Fruit fly (Drosophila melanogaster) whole organism, embryonic: Measurements from ENCODE around the gene CG31288.

Experiments used
- Bgb ChIP-seq: fragments of 200-800 bp; sonication (Bioruptor generic); IDR thresholded peaks from 2 replicates; pipeline ENCODE4 v1.3.6; 2022; ENCODE audit warnings: missing biosample characterization, missing genetic modification characterization; ENCODE audit not compliant: partially characterized antibody
- CG10267 ChIP-seq: fragments of 200-800 bp; sonication (Bioruptor generic); optimal IDR thresholded peaks from 2 replicates; lab custom pipeline; 2018; ENCODE audit warnings: missing biosample characterization, mild to moderate bottlenecking, missing genetic modification characterization, moderate library complexity
- CG13894 ChIP-seq: fragments of 200-800 bp; sonication (Bioruptor generic); optimal IDR thresholded peaks from 3 replicates; lab custom pipeline; 2018; ENCODE audit warnings: missing biosample characterization, mild to moderate bottlenecking, missing genetic modification characterization, moderate library complexity
- CG1529 ChIP-seq: fragments of 200-800 bp; sonication (Bioruptor generic); optimal IDR thresholded peaks from 3 replicates; lab custom pipeline; 2018; ENCODE audit warnings: missing biosample characterization, missing genetic modification characterization
- CG1647 ChIP-seq: fragments of 200-800 bp; sonication (Bioruptor generic); optimal IDR thresholded peaks from 3 replicates; lab custom pipeline; 2016; ENCODE audit warnings: missing biosample characterization, missing genetic modification characterization
- CG2116 ChIP-seq: fragments of 200-800 bp; sonication (Bioruptor generic); optimal IDR thresholded peaks from 3 replicates; lab custom pipeline; 2018; ENCODE audit warnings: missing biosample characterization, mild to moderate bottlenecking, missing genetic modification characterization
- CG2202 ChIP-seq: fragments of 200-800 bp; sonication (Bioruptor generic); optimal IDR thresholded peaks from 2 replicates; lab custom pipeline; 2018; ENCODE audit warnings: missing biosample characterization, mild to moderate bottlenecking, missing genetic modification characterization
- CG4282 ChIP-seq: fragments of 200-800 bp; sonication (Bioruptor generic); optimal IDR thresholded peaks from 2 replicates; lab custom pipeline; 2016; ENCODE audit warnings: missing biosample characterization, missing genetic modification characterization
- CG4617 ChIP-seq: fragments of 200-800 bp; sonication (Bioruptor generic); optimal IDR thresholded peaks from 3 replicates; lab custom pipeline; 2016; ENCODE audit warnings: missing biosample characterization, missing genetic modification characterization, borderline replicate concordance
- CG4854 ChIP-seq: fragments of 200-800 bp; sonication (Bioruptor generic); optimal IDR thresholded peaks from 2 replicates; lab custom pipeline; 2016; ENCODE audit warnings: missing biosample characterization, missing genetic modification characterization, inconsistent platforms
- CG9609 ChIP-seq: fragments of 200-800 bp; sonication (Bioruptor generic); optimal IDR thresholded peaks from 3 replicates; lab custom pipeline; 2016; ENCODE audit warnings: missing biosample characterization, missing genetic modification characterization
- CG9797 ChIP-seq: fragments of 200-800 bp; sonication (Bioruptor generic); optimal IDR thresholded peaks from 3 replicates; lab custom pipeline; 2018; ENCODE audit warnings: missing biosample characterization, mild to moderate bottlenecking, missing genetic modification characterization
- CHES-1-like ChIP-seq: fragments of 200-800 bp; sonication (Bioruptor generic); optimal IDR thresholded peaks from 2 replicates; lab custom pipeline; 2016; ENCODE audit warnings: missing biosample characterization, missing genetic modification characterization
- CrebB ChIP-seq: fragments of 200-800 bp; sonication (Bioruptor generic); optimal IDR thresholded peaks from 3 replicates; lab custom pipeline; 2018; ENCODE audit warnings: missing biosample characterization, mild to moderate bottlenecking, missing genetic modification characterization
- Dip2 ChIP-seq: fragments of 200-800 bp; sonication (Bioruptor generic); IDR thresholded peaks from 2 replicates; pipeline ENCODE4 v1.3.6; 2022; ENCODE audit warnings: missing biosample characterization, missing genetic modification characterization
- Dp ChIP-seq: fragments of 200-800 bp; sonication (Bioruptor generic); optimal IDR thresholded peaks from 2 replicates; lab custom pipeline; 2018; ENCODE audit warnings: missing biosample characterization, mild to moderate bottlenecking, missing genetic modification characterization, moderate library complexity
- E2f2 ChIP-seq: fragments of 200-800 bp; sonication (Bioruptor generic); IDR thresholded peaks from 2 replicates; pipeline ENCODE4 v1.3.6; 2022; ENCODE audit warnings: missing biosample characterization, missing genetic modification characterization
- H15 ChIP-seq: fragments of 200-800 bp; sonication (Bioruptor generic); IDR thresholded peaks from 3 replicates; pipeline ENCODE4 v1.3.6; 2022; ENCODE audit warnings: missing biosample characterization, missing genetic modification characterization
- HLH54F ChIP-seq: fragments of 200-800 bp; sonication (Bioruptor generic); optimal IDR thresholded peaks from 3 replicates; lab custom pipeline; 2016; ENCODE audit warnings: missing biosample characterization, missing genetic modification characterization
- Hmx ChIP-seq: fragments of 200-800 bp; sonication (Bioruptor generic); optimal IDR thresholded peaks from 2 replicates; lab custom pipeline; 2016; ENCODE audit warnings: missing biosample characterization, missing genetic modification characterization
- Lpt ChIP-seq: fragments of >200 bp; optimal IDR thresholded peaks from 2 replicates; lab custom pipeline; 2018; ENCODE audit warnings: missing biosample characterization, missing genetic modification characterization
- MESR4 ChIP-seq: fragments of 200-800 bp; sonication (Bioruptor generic); optimal IDR thresholded peaks from 2 replicates; lab custom pipeline; 2018; ENCODE audit warnings: missing biosample characterization, mild to moderate bottlenecking, missing genetic modification characterization, moderate library complexity
- NC2α ChIP-seq: fragments of 200-800 bp; sonication (Bioruptor generic); optimal IDR thresholded peaks from 2 replicates; lab custom pipeline; 2016; ENCODE audit warnings: missing biosample characterization, missing genetic modification characterization
- Sin3A ChIP-seq: fragments of >200 bp; optimal IDR thresholded peaks from 2 replicates; lab custom pipeline; 2018
- Stat92E ChIP-seq, 3 experiments: fragments of >200 bp in 2 of 3; fragments of 200-800 bp in 1 of 3; sonication (Bioruptor generic) in 1 of 3; optimal IDR thresholded peaks; 2 replicates each; lab custom pipeline; 2017 to 2019; ENCODE audit warnings: missing biosample characterization in 3 of 3, missing genetic modification characterization in 3 of 3, mild to moderate bottlenecking in 1 of 3, moderate library complexity in 1 of 3
- YL-1 ChIP-seq: fragments of 200-800 bp; sonication (Bioruptor generic); optimal IDR thresholded peaks from 3 replicates; lab custom pipeline; 2017; ENCODE audit warnings: missing biosample characterization, mild to moderate bottlenecking, missing genetic modification characterization
- bigmax ChIP-seq: fragments of 200-800 bp; sonication (Bioruptor generic); optimal IDR thresholded peaks from 2 replicates; lab custom pipeline; 2018; ENCODE audit warnings: missing biosample characterization, mild to moderate bottlenecking, missing genetic modification characterization
- cg ChIP-seq: fragments of 200-800 bp; sonication (Bioruptor generic); optimal IDR thresholded peaks from 3 replicates; lab custom pipeline; 2019; ENCODE audit warnings: missing biosample characterization, mild to moderate bottlenecking, missing genetic modification characterization, moderate library complexity
- ci ChIP-seq: fragments of 200-800 bp; sonication (Bioruptor generic); IDR thresholded peaks from 3 replicates; pipeline ENCODE4 v1.3.6; 2022; ENCODE audit warnings: missing biosample characterization, missing genetic modification characterization
- da ChIP-seq: fragments of 200-800 bp; sonication (Bioruptor generic); optimal IDR thresholded peaks from 2 replicates; lab custom pipeline; 2016; ENCODE audit warnings: missing biosample characterization, missing genetic modification characterization
- dysf ChIP-seq: fragments of 200-800 bp; sonication (Bioruptor generic); IDR thresholded peaks from 3 replicates; pipeline ENCODE4 v1.3.6; 2022; ENCODE audit warnings: missing biosample characterization, missing genetic modification characterization
- exex ChIP-seq: fragments of 200-800 bp; sonication (Bioruptor generic); optimal IDR thresholded peaks from 4 replicates; lab custom pipeline; 2018; ENCODE audit warnings: missing biosample characterization, mild to moderate bottlenecking, missing genetic modification characterization, moderate library complexity
- fd3F ChIP-seq: fragments of 200-800 bp; sonication (Bioruptor generic); optimal IDR thresholded peaks from 2 replicates; lab custom pipeline; 2018; ENCODE audit warnings: missing biosample characterization, mild to moderate bottlenecking, missing genetic modification characterization, moderate library complexity
- fd64A ChIP-seq: fragments of 200-800 bp; sonication (Bioruptor generic); optimal IDR thresholded peaks from 3 replicates; lab custom pipeline; 2018; ENCODE audit warnings: missing biosample characterization, mild to moderate bottlenecking, missing genetic modification characterization
- gfzf ChIP-seq: fragments of 200-800 bp; sonication (Bioruptor generic); optimal IDR thresholded peaks from 2 replicates; lab custom pipeline; 2016; ENCODE audit warnings: missing biosample characterization, mild to moderate bottlenecking, missing genetic modification characterization, moderate library complexity
- gt ChIP-seq: fragments of 200-800 bp; sonication (Bioruptor generic); IDR thresholded peaks from 2 replicates; pipeline ENCODE4 v1.3.6; 2022; ENCODE audit warnings: missing biosample characterization, missing genetic modification characterization
- kah ChIP-seq: fragments of 200-800 bp; sonication (Bioruptor generic); optimal IDR thresholded peaks from 2 replicates; lab custom pipeline; 2018; ENCODE audit warnings: missing biosample characterization, mild to moderate bottlenecking, missing genetic modification characterization
- nerfin-1 ChIP-seq: fragments of 200-800 bp; sonication (Bioruptor generic); optimal IDR thresholded peaks from 3 replicates; lab custom pipeline; 2019; ENCODE audit warnings: missing biosample characterization, mild to moderate bottlenecking, missing genetic modification characterization, moderate library complexity
- peb ChIP-seq: fragments of 200-800 bp; sonication (Bioruptor generic); IDR thresholded peaks from 2 replicates; pipeline ENCODE4 v1.3.6; 2022; ENCODE audit warnings: missing biosample characterization, missing genetic modification characterization
- phol ChIP-seq: fragments of 200-800 bp; sonication (Bioruptor generic); optimal IDR thresholded peaks from 3 replicates; lab custom pipeline; 2018; ENCODE audit warnings: missing biosample characterization, mild to moderate bottlenecking, missing genetic modification characterization, moderate library complexity
- pzg ChIP-seq: fragments of 200-800 bp; sonication (Bioruptor generic); optimal IDR thresholded peaks from 3 replicates; lab custom pipeline; 2018; ENCODE audit warnings: missing biosample characterization, mild to moderate bottlenecking, missing genetic modification characterization, moderate library complexity
- scrt ChIP-seq: fragments of 200-800 bp; sonication (Bioruptor generic); optimal IDR thresholded peaks from 2 replicates; lab custom pipeline; 2018; ENCODE audit warnings: missing biosample characterization, mild to moderate bottlenecking, missing genetic modification characterization, moderate library complexity
- sqz ChIP-seq: fragments of 200-800 bp; sonication (Bioruptor generic); optimal IDR thresholded peaks from 3 replicates; lab custom pipeline; 2018; ENCODE audit warnings: missing biosample characterization, mild to moderate bottlenecking, missing genetic modification characterization
- sug ChIP-seq: fragments of 200-800 bp; optimal IDR thresholded peaks from 2 replicates; lab custom pipeline; 2019; ENCODE audit warnings: missing biosample characterization, mild to moderate bottlenecking, missing genetic modification characterization, moderate library complexity
- tgo ChIP-seq: fragments of 200-800 bp; sonication (Bioruptor generic); IDR thresholded peaks from 3 replicates; pipeline ENCODE4 v1.3.6; 2022; ENCODE audit warnings: missing biosample characterization, missing genetic modification characterization
- unc-4 ChIP-seq: fragments of 200-800 bp; sonication (Bioruptor generic); IDR thresholded peaks from 2 replicates; pipeline ENCODE4 v1.3.6; 2022; ENCODE audit warnings: missing biosample characterization, missing genetic modification characterization; ENCODE audit not compliant: partially characterized antibody
- vnd ChIP-seq: fragments of 200-800 bp; sonication (Bioruptor generic); IDR thresholded peaks from 3 replicates; pipeline ENCODE4 v1.3.6; 2022; ENCODE audit warnings: missing biosample characterization, missing genetic modification characterization; ENCODE audit not compliant: partially characterized antibody

Gene CG31288

DNA sequence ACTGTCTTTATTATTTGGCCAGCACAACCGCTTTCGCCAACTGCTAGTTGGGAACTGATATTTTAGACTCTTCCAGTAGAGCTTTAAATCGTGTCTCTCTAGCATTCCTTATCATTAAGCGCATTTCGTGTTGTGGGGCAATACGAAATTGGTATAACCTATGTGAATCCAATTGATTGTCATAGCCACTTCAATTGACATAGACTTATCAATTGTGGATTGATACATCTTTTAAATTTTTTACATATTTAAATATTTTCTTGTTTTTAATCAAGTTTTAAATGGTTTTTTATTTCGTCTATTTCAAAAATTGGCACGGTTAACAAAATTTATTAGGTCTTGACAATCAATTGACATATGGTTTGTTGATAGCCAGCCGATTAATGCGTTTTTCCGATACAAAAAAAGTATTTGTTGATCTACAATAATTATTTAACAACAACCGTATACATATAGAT, at the start of gene CG31288:
CG31288 (minus strand) TSS at position 51 of the 458 bp plus-strand sequence.
- no peak for TF ChIP-seq da (GFP tag; lab: Kevin White, UChicago)
- TF ChIP-seq exex (tag; lab: Kevin White, UChicago) = peak; percentile 46

DNA sequence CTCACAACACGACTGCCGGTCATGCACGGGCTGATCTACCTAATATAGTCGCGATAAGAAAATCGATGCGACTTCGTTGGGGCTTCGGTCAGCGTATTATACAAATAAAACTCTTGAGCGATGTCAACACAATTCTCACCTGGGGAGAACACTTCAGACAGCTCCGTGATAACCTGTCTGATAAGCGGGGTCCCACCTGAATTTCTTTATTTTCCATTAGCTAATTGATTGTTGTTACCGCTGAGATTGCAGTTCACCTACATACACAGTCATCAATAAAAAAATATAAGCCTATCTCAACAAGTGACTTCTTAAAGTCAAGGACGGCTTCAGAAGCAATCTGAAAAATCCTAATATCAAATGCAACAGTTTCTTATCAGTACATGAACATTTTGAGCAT, 47.5 kb upstream of the CG31288 start, which contains the start of gene tobi:
tobi (minus strand) TSS at position 23 of the 400 bp plus-strand sequence.
- TF ChIP-seq Dip2 (no peak), CG1529 (GFP tag; lab: Kevin White, UChicago) (no peak), vnd (GFP tag; lab: Robert Waterston, UW) (peak; percentile 19; the same call in 1 of the 3 replicates), exex (tag; lab: Kevin White, UChicago) (peak; percentile 72), CG4854 (no peak), gt (GFP tag; lab: Robert Waterston, UW) (no peak), phol (tag; lab: Kevin White, UChicago) (no peak), fd64A (no peak), cg (GFP tag; lab: Kevin White, UChicago) (no peak), dysf (GFP tag; lab: Robert Waterston, UW) (no peak), CG4282 (GFP tag; lab: Kevin White, UChicago) (no peak), CrebB (tag; lab: Kevin White, UChicago) (no peak), H15 (GFP tag; lab: Robert Waterston, UW) (no peak), CG2116 (no peak), tgo (GFP tag; lab: Robert Waterston, UW) (no peak), nerfin-1 (tag; lab: Kevin White, UChicago) (no peak), Hmx (GFP tag; lab: Kevin White, UChicago) (no peak), NC2α (no peak), fd3F (GFP tag; lab: Kevin White, UChicago) (no peak), sug (tag; lab: Kevin White, UChicago) (peak; percentile 89), Bgb (no peak), CG13894 (tag; lab: Kevin White, UChicago) (no peak), CG1647 (no peak), sqz (GFP tag; lab: Kevin White, UChicago) (no peak)

DNA sequence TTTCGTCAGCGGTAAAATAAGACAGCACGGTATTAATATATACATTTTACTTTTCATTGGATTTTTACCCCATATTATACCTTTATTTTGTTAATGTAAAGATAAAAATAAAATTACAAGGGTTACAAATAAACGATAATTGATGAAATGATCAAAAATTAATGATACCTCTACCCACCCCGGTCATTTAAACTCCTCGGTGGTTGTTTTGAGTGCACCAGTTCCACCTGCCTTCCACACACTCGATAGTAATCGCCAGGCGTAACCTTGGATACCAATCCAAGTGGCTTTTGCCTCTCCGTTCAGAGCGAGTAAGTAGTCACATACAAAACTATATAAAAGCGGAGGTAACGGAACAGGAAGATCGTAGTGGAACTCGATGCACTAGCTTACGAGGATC, 40.6 kb upstream of the CG31288 start, which contains the start of gene rha:
rha (plus strand) TSS at position 301 of the 400 bp plus-strand sequence.
- TF ChIP-seq CHES-1-like (GFP tag; lab: Kevin White, UChicago) = no peak

- TF ChIP-seq CG9797 (GFP tag; lab: Kevin White, UChicago) = peak; percentile 60
- no peak for TF ChIP-seq CG2202 (tag; lab: Kevin White, UChicago)
- no peak for TF ChIP-seq peb (GFP tag; lab: Robert Waterston, UW)
- TF ChIP-seq Sin3A (lab: Kevin White, UChicago) = peak; percentile 3
- TF ChIP-seq bigmax (GFP tag; lab: Kevin White, UChicago) = peak; percentile 3
- TF ChIP-seq scrt (GFP tag; lab: Kevin White, UChicago) = peak; percentile 23
- peak; percentile 3 for TF ChIP-seq Dp (GFP tag; lab: Kevin White, UChicago)
- peak; percentile 14 for TF ChIP-seq kah (GFP tag; lab: Kevin White, UChicago)
- TF ChIP-seq pzg (GFP tag; lab: Kevin White, UChicago) = peak; percentile 40
- TF ChIP-seq unc-4 (GFP tag; lab: Robert Waterston, UW) = 0 out of 2 replicates have a peak, but pooled peaks have one; percentile 14
- TF ChIP-seq CG4617 (GFP tag; lab: Kevin White, UChicago) = peak; percentile 29
- no peak for TF ChIP-seq Stat92E (GFP tag; optimal IDR thresholded peaks at IDR 0.05; lab: Kevin White, UChicago)
- no peak for TF ChIP-seq Lpt (GFP tag; lab: Kevin White, UChicago)
- no peak for TF ChIP-seq HLH54F (GFP tag; lab: Kevin White, UChicago)
- peak; percentile 39 for TF ChIP-seq MESR4 (GFP tag; lab: Kevin White, UChicago)
- peak; percentile 8 for TF ChIP-seq YL-1
- peak; percentile 91 for TF ChIP-seq CG10267 (tag; lab: Kevin White, UChicago)
- 0 out of 3 replicates have a peak, but pooled peaks have one; percentile 9 for TF ChIP-seq ci (GFP tag; lab: Robert Waterston, UW)
- peak; percentile 47 for TF ChIP-seq gfzf (GFP tag; lab: Kevin White, UChicago)
- no peak for TF ChIP-seq CG9609
- TF ChIP-seq E2f2 (GFP tag; lab: Robert Waterston, UW) = no peak
Observed at dm6 chr3R:25335065-25335464, 35.7 kb upstream of the CG31288 start, which contains the start of the genes CG10669 and CG11902. Gene CG10669 (minus strand): TSS chr3R:25335243. Gene CG11902 (plus strand): TSS chr3R:25335257.
